Fruit fly (Drosophila melanogaster) whole organism, embryonic: ENCODE measurements around the gene CG13407.

Experiments used
- Aef1 ChIP-seq: fragments of 200-800 bp; sonication (Bioruptor generic); IDR thresholded peaks from 3 replicates; pipeline ENCODE4 v1.3.6; 2022; ENCODE audit warnings: missing biosample characterization, missing genetic modification characterization
- BtbVII ChIP-seq: fragments of 200-800 bp; sonication (Bioruptor generic); optimal IDR thresholded peaks from 3 replicates; lab custom pipeline; 2017; ENCODE audit warnings: missing biosample characterization, mild to moderate bottlenecking, missing genetic modification characterization
- CG1024 ChIP-seq: fragments of 200-800 bp; sonication (Bioruptor generic); IDR thresholded peaks from 2 replicates; pipeline ENCODE4 v1.3.6; 2022; ENCODE audit warnings: missing biosample characterization, missing genetic modification characterization
- CG10274 ChIP-seq: fragments of 200-800 bp; sonication (Bioruptor generic); optimal IDR thresholded peaks from 3 replicates; lab custom pipeline; 2017; ENCODE audit warnings: missing biosample characterization, mild to moderate bottlenecking, missing genetic modification characterization
- CG10366 ChIP-seq: fragments of 200-800 bp; sonication (Bioruptor generic); IDR thresholded peaks from 2 replicates; pipeline ENCODE4 v1.3.6; 2022; ENCODE audit warnings: missing biosample characterization, missing genetic modification characterization
- CG11398 ChIP-seq: fragments of 200-800 bp; sonication (Bioruptor generic); optimal IDR thresholded peaks from 2 replicates; lab custom pipeline; 2016; ENCODE audit warnings: missing biosample characterization, missing genetic modification characterization
- CG11504 ChIP-seq: fragments of 200-800 bp; sonication (Bioruptor generic); optimal IDR thresholded peaks from 3 replicates; lab custom pipeline; 2019; ENCODE audit warnings: missing biosample characterization, mild to moderate bottlenecking, missing genetic modification characterization, moderate library complexity
- CG12942 ChIP-seq: fragments of 200-800 bp; sonication (Bioruptor generic); optimal IDR thresholded peaks from 3 replicates; lab custom pipeline; 2016; ENCODE audit warnings: missing biosample characterization, missing genetic modification characterization
- CG14014 ChIP-seq: fragments of 200-800 bp; sonication (Bioruptor generic); IDR thresholded peaks from 2 replicates; pipeline ENCODE4 v1.3.6; 2022; ENCODE audit warnings: missing biosample characterization, missing genetic modification characterization
- CG14860 ChIP-seq: fragments of 200-800 bp; sonication (Bioruptor generic); IDR thresholded peaks from 3 replicates; pipeline ENCODE4 v1.3.6; 2022; ENCODE audit warnings: missing biosample characterization, missing genetic modification characterization; ENCODE audit not compliant: partially characterized antibody
- CG15011 ChIP-seq: fragments of 200-800 bp; sonication (Bioruptor generic); optimal IDR thresholded peaks from 3 replicates; lab custom pipeline; 2018; ENCODE audit warnings: missing biosample characterization, mild to moderate bottlenecking, missing genetic modification characterization
- CG15601 ChIP-seq: fragments of 200-800 bp; sonication (Bioruptor generic); optimal IDR thresholded peaks from 3 replicates; lab custom pipeline; 2019; ENCODE audit warnings: missing biosample characterization, mild to moderate bottlenecking, missing genetic modification characterization, moderate library complexity
- CG18011 ChIP-seq: fragments of 200-800 bp; sonication (Bioruptor generic); optimal IDR thresholded peaks from 2 replicates; lab custom pipeline; 2017; ENCODE audit warnings: missing biosample characterization, missing genetic modification characterization, mild to moderate bottlenecking, moderate library complexity, missing genotype
- CG4282 ChIP-seq: fragments of 200-800 bp; sonication (Bioruptor generic); optimal IDR thresholded peaks from 2 replicates; lab custom pipeline; 2016; ENCODE audit warnings: missing biosample characterization, missing genetic modification characterization
- CG4707 ChIP-seq: fragments of 200-800 bp; sonication (Bioruptor generic); optimal IDR thresholded peaks from 2 replicates; lab custom pipeline; 2018; ENCODE audit warnings: missing biosample characterization, mild to moderate bottlenecking, missing genetic modification characterization, moderate library complexity
- CG8944 ChIP-seq: fragments of 200-800 bp; sonication (Bioruptor generic); optimal IDR thresholded peaks from 3 replicates; lab custom pipeline; 2016; ENCODE audit warnings: missing biosample characterization, missing genetic modification characterization
- CG9817 ChIP-seq: fragments of 200-800 bp; sonication (Bioruptor generic); optimal IDR thresholded peaks from 2 replicates; lab custom pipeline; 2018; ENCODE audit warnings: missing biosample characterization, mild to moderate bottlenecking, missing genetic modification characterization, moderate library complexity
- CoRest ChIP-seq: fragments of 200-800 bp; sonication (Bioruptor generic); optimal IDR thresholded peaks from 3 replicates; lab custom pipeline; 2018; ENCODE audit warnings: missing biosample characterization, mild to moderate bottlenecking, missing genetic modification characterization, moderate library complexity
- Dek ChIP-seq: fragments of 200-800 bp; sonication (Bioruptor generic); optimal IDR thresholded peaks from 3 replicates; lab custom pipeline; 2019; ENCODE audit warnings: missing biosample characterization, mild to moderate bottlenecking, missing genetic modification characterization, moderate library complexity
- Dfd ChIP-seq, 2 experiments: fragments of >200 bp; optimal IDR thresholded peaks; 2 replicates each; lab custom pipeline; 2017; ENCODE audit warnings: missing biosample characterization in 2 of 2, missing genetic modification characterization in 2 of 2
- Mad ChIP-seq: fragments of 200-800 bp; sonication (Bioruptor generic); optimal IDR thresholded peaks from 2 replicates; lab custom pipeline; 2016; ENCODE audit warnings: missing biosample characterization, missing genetic modification characterization
- Nf-YB ChIP-seq: fragments of 200-800 bp; sonication (Bioruptor generic); optimal IDR thresholded peaks from 3 replicates; lab custom pipeline; 2019; ENCODE audit warnings: missing biosample characterization, mild to moderate bottlenecking, missing genetic modification characterization, moderate library complexity
- Pdp1 ChIP-seq, 2 experiments: fragments of 200-800 bp; sonication (Bioruptor generic); optimal IDR thresholded peaks; 3 replicates each; lab custom pipeline; 2016; ENCODE audit warnings: missing biosample characterization in 2 of 2, missing genetic modification characterization in 2 of 2, mild to moderate bottlenecking in 1 of 2, moderate library complexity in 1 of 2
- Sry-δ ChIP-seq: fragments of 200-800 bp; sonication (Bioruptor generic); optimal IDR thresholded peaks from 2 replicates; lab custom pipeline; 2016; ENCODE audit warnings: missing biosample characterization, missing genetic modification characterization
- Ssrp ChIP-seq: fragments of 200-800 bp; sonication (Bioruptor generic); optimal IDR thresholded peaks from 2 replicates; lab custom pipeline; 2018; ENCODE audit warnings: missing biosample characterization, mild to moderate bottlenecking, missing genetic modification characterization, moderate library complexity
- Xbp1 ChIP-seq: fragments of 200-800 bp; sonication (Bioruptor generic); optimal IDR thresholded peaks from 3 replicates; lab custom pipeline; 2016; ENCODE audit warnings: missing biosample characterization, mild to moderate bottlenecking, missing genetic modification characterization
- YL-1 ChIP-seq: fragments of 200-800 bp; sonication (Bioruptor generic); optimal IDR thresholded peaks from 3 replicates; lab custom pipeline; 2017; ENCODE audit warnings: missing biosample characterization, mild to moderate bottlenecking, missing genetic modification characterization
- bcd ChIP-seq: fragments of 200-800 bp; sonication (Bioruptor generic); optimal IDR thresholded peaks from 2 replicates; lab custom pipeline; 2017; ENCODE audit warnings: missing biosample characterization, mild to moderate bottlenecking, missing genetic modification characterization
- cwo ChIP-seq: fragments of 200-800 bp; sonication (Bioruptor generic); optimal IDR thresholded peaks from 3 replicates; lab custom pipeline; 2017; ENCODE audit warnings: missing biosample characterization, missing genetic modification characterization, mild to moderate bottlenecking, moderate library complexity, missing genetic modification reagents
- danr ChIP-seq: fragments of 200-800 bp; sonication (Bioruptor generic); IDR thresholded peaks from 2 replicates; pipeline ENCODE4 v1.3.6; 2022; ENCODE audit warnings: missing biosample characterization, missing genetic modification characterization
- dmrt99B ChIP-seq: fragments of 200-800 bp; sonication (Bioruptor generic); optimal IDR thresholded peaks from 2 replicates; lab custom pipeline; 2018; ENCODE audit warnings: missing biosample characterization, mild to moderate bottlenecking, missing genetic modification characterization, moderate library complexity
- en ChIP-seq: fragments of 200-800 bp; sonication (Bioruptor generic); optimal IDR thresholded peaks from 2 replicates; lab custom pipeline; 2016; ENCODE audit warnings: missing biosample characterization, missing genetic modification characterization
- fru ChIP-seq: fragments of >200 bp; optimal IDR thresholded peaks from 2 replicates; lab custom pipeline; 2017
- fu2 ChIP-seq: fragments of 200-800 bp; sonication (Bioruptor generic); optimal IDR thresholded peaks from 2 replicates; lab custom pipeline; 2016; ENCODE audit warnings: missing biosample characterization, missing genetic modification characterization
- gce ChIP-seq: fragments of 200-800 bp; sonication (Bioruptor generic); IDR thresholded peaks from 3 replicates; pipeline ENCODE4 v1.3.6; 2022; ENCODE audit warnings: missing biosample characterization, missing genetic modification characterization
- gsb ChIP-seq: fragments of 200-800 bp; sonication (Bioruptor generic); IDR thresholded peaks from 2 replicates; pipeline ENCODE4 v1.3.6; 2022; ENCODE audit warnings: missing biosample characterization, missing genetic modification characterization
- inv ChIP-seq: fragments of 200-800 bp; sonication (Bioruptor generic); IDR thresholded peaks from 2 replicates; pipeline ENCODE4 v1.3.6; 2022; ENCODE audit warnings: missing biosample characterization, missing genetic modification characterization; ENCODE audit not compliant: partially characterized antibody
- lab ChIP-seq: fragments of 200-800 bp; sonication (Bioruptor generic); optimal IDR thresholded peaks from 3 replicates; lab custom pipeline; 2017; ENCODE audit warnings: missing biosample characterization, missing genetic modification characterization, mild to moderate bottlenecking, moderate library complexity, missing genetic modification reagents
- lov ChIP-seq, 2 experiments: fragments of 200-800 bp in 1 of 2; fragments of >200 bp in 1 of 2; sonication (Bioruptor generic) in 1 of 2; IDR thresholded peaks in 1 of 2; optimal IDR thresholded peaks in 1 of 2; 2 replicates in 1 of 2; 3 replicates in 1 of 2; pipeline versions ENCODE4 v1.3.6 to Lab custom; 2017 to 2022; ENCODE audit warnings: missing biosample characterization in 1 of 2, missing genetic modification characterization in 1 of 2
- nerfin-1 ChIP-seq: fragments of 200-800 bp; sonication (Bioruptor generic); optimal IDR thresholded peaks from 3 replicates; lab custom pipeline; 2019; ENCODE audit warnings: missing biosample characterization, mild to moderate bottlenecking, missing genetic modification characterization, moderate library complexity
- onecut ChIP-seq: fragments of 200-800 bp; sonication (Bioruptor generic); IDR thresholded peaks from 2 replicates; pipeline ENCODE4 v1.3.6; 2022; ENCODE audit warnings: missing biosample characterization, missing genetic modification characterization
- pb ChIP-seq: fragments of 200-800 bp; sonication (Bioruptor generic); optimal IDR thresholded peaks from 3 replicates; lab custom pipeline; 2016; ENCODE audit warnings: missing biosample characterization, missing genetic modification characterization
- pho ChIP-seq: fragments of 200-800 bp; sonication (Bioruptor generic); optimal IDR thresholded peaks from 2 replicates; lab custom pipeline; 2016; ENCODE audit warnings: missing biosample characterization, missing genetic modification characterization
- repo ChIP-seq: fragments of 200-800 bp; sonication (Bioruptor generic); optimal IDR thresholded peaks from 2 replicates; lab custom pipeline; 2016; ENCODE audit warnings: missing biosample characterization, missing genetic modification characterization
- schlank ChIP-seq: fragments of 200-800 bp; sonication (Bioruptor generic); optimal IDR thresholded peaks from 2 replicates; lab custom pipeline; 2018; ENCODE audit warnings: missing biosample characterization, mild to moderate bottlenecking, missing genetic modification characterization
- scrt ChIP-seq: fragments of 200-800 bp; sonication (Bioruptor generic); optimal IDR thresholded peaks from 2 replicates; lab custom pipeline; 2018; ENCODE audit warnings: missing biosample characterization, mild to moderate bottlenecking, missing genetic modification characterization, moderate library complexity
- twi ChIP-seq: fragments of 200-800 bp; optimal IDR thresholded peaks from 2 replicates; lab custom pipeline; 2019; ENCODE audit warnings: missing biosample characterization, mild to moderate bottlenecking, missing genetic modification characterization, moderate library complexity
- wor ChIP-seq: fragments of 200-800 bp; sonication (Bioruptor generic); IDR thresholded peaks from 2 replicates; pipeline ENCODE4 v1.3.6; 2022; ENCODE audit warnings: missing biosample characterization, missing genetic modification characterization
- z ChIP-seq: fragments of 200-800 bp; sonication (Bioruptor generic); IDR thresholded peaks from 3 replicates; pipeline ENCODE4 v1.3.6; 2022; ENCODE audit warnings: missing biosample characterization, missing genetic modification characterization
- zf30C ChIP-seq: fragments of 200-800 bp; sonication (Bioruptor generic); optimal IDR thresholded peaks from 3 replicates; lab custom pipeline; 2018; ENCODE audit warnings: missing biosample characterization, mild to moderate bottlenecking, missing genetic modification characterization
- zfh1 ChIP-seq: fragments of 200-800 bp; sonication (Bioruptor generic); IDR thresholded peaks from 3 replicates; pipeline ENCODE4 v1.3.6; 2022; ENCODE audit warnings: missing biosample characterization, missing genetic modification characterization

Gene CG13407

dm6 chr3R:22108316-22108715 lies 5.1 kb downstream of the CG13407 start (continued):
- TF ChIP-seq CG10366 (no peak; the same call in none of the 2 replicates), CG15601 (tag; lab: Kevin White, UChicago) (no peak), CG11504 (tag; lab: Kevin White, UChicago) (peak; percentile 81), Mad (GFP tag; lab: Kevin White, UChicago) (no peak), en (GFP tag; lab: Kevin White, UChicago) (no peak), lov (optimal IDR thresholded peaks at IDR 0.05; lab: Kevin White, UChicago) (no peak), lov (GFP tag; IDR thresholded peaks at IDR 0.05; lab: Robert Waterston, UW) (no peak), zf30C (GFP tag; lab: Kevin White, UChicago) (no peak), onecut (peak; percentile 39; the same call in 1 of the 2 replicates), CG4282 (GFP tag; lab: Kevin White, UChicago) (no peak), CoRest (tag; lab: Kevin White, UChicago) (peak; percentile 57), CG11398 (GFP tag; lab: Kevin White, UChicago) (no peak), CG14860 (GFP tag; lab: Robert Waterston, UW) (no peak), Nf-YB (no peak), wor (GFP tag; lab: Robert Waterston, UW) (no peak), repo (GFP tag; lab: Kevin White, UChicago) (no peak), scrt (GFP tag; lab: Kevin White, UChicago) (peak; percentile 65), twi (tag; lab: Kevin White, UChicago) (no peak), CG12942 (GFP tag; lab: Kevin White, UChicago) (no peak), Sry-δ (no peak), fru (lab: Kevin White, UChicago) (no peak), CG9817 (tag; lab: Kevin White, UChicago) (peak; percentile 30), YL-1 (GFP tag; lab: Kevin White, UChicago) (no peak), Dfd (GFP tag; optimal IDR thresholded peaks at IDR 0.05; lab: Kevin White, UChicago) (no peak), inv (GFP tag; lab: Robert Waterston, UW) (no peak), gsb (GFP tag; lab: Robert Waterston, UW) (no peak), Dek (tag; lab: Kevin White, UChicago) (no peak), pb (GFP tag; lab: Kevin White, UChicago) (no peak), z (GFP tag; lab: Robert Waterston, UW) (no peak), CG1024 (GFP tag; lab: Robert Waterston, UW) (no peak; the same call in 1 of the 2 replicates), gce (no peak), nerfin-1 (tag; lab: Kevin White, UChicago) (no peak), CG14014 (GFP tag; lab: Robert Waterston, UW) (no peak), dmrt99B (tag; lab: Kevin White, UChicago) (peak; percentile 73), Xbp1 (GFP tag; lab: Kevin White, UChicago) (peak; percentile 43), Pdp1 (GFP tag; optimal IDR thresholded peaks at IDR 0.05; lab: Kevin White, UChicago) (no peak), danr (GFP tag; lab: Robert Waterston, UW) (no peak), cwo (GFP tag; lab: Kevin White, UChicago) (peak; percentile 71), CG18011 (GFP tag; lab: Kevin White, UChicago) (no peak), bcd (peak; percentile 48), CG15011 (GFP tag; lab: Kevin White, UChicago) (no peak), CG10274 (GFP tag; lab: Kevin White, UChicago) (peak; percentile 15), BtbVII (GFP tag; lab: Kevin White, UChicago) (peak; percentile 64), pho (GFP tag; lab: Kevin White, UChicago) (no peak), zfh1 (GFP tag; lab: Robert Waterston, UW) (no peak), fu2 (GFP tag; lab: Kevin White, UChicago) (no peak), schlank (tag; lab: Kevin White, UChicago) (no peak), CG8944 (GFP tag; lab: Kevin White, UChicago) (no peak), Aef1 (GFP tag; lab: Robert Waterston, UW) (no peak), CG4707 (GFP tag; lab: Kevin White, UChicago) (no peak), lab (GFP tag; lab: Kevin White, UChicago) (peak; percentile 86), Ssrp (tag; lab: Kevin White, UChicago) (peak; percentile 8)
